Fruit fly (Drosophila melanogaster) whole organism, wandering third instar larva: Measurements from ENCODE around the gene CG44088.

ENCODE experiments used
- Abd-B ChIP-seq: fragments of >200 bp; optimal IDR thresholded peaks from 2 replicates; lab custom pipeline; 2017; ENCODE audit warnings: missing biosample characterization, missing genetic modification characterization
- CG32264 ChIP-seq: fragments of 200-800 bp; sonication (Bioruptor generic); optimal IDR thresholded peaks from 2 replicates; lab custom pipeline; 2016; ENCODE audit warnings: missing biosample characterization, missing genetic modification characterization
- CG9705 ChIP-seq: fragments of 200-800 bp; sonication (Bioruptor generic); optimal IDR thresholded peaks from 2 replicates; lab custom pipeline; 2018; ENCODE audit warnings: missing biosample characterization, mild to moderate bottlenecking, missing genetic modification characterization
- CrebA ChIP-seq: fragments of 200-800 bp; sonication (Bioruptor generic); optimal IDR thresholded peaks from 2 replicates; lab custom pipeline; 2016; ENCODE audit warnings: missing biosample characterization, mild to moderate bottlenecking, missing genetic modification characterization, borderline replicate concordance
- Dfd ChIP-seq: fragments of >200 bp; optimal IDR thresholded peaks from 2 replicates; lab custom pipeline; 2017; ENCODE audit warnings: missing biosample characterization, missing genetic modification characterization
- Dif ChIP-seq: fragments of 200-275, 200-300 bp; sonication (Bioruptor generic); optimal IDR thresholded peaks from 2 replicates; lab custom pipeline; 2018; ENCODE audit warnings: missing biosample characterization, missing genetic modification characterization; ENCODE audit not compliant: partially characterized antibody
- HLH106 ChIP-seq: fragments of 200-800 bp; optimal IDR thresholded peaks from 3 replicates; lab custom pipeline; 2019; ENCODE audit warnings: missing biosample characterization, mild to moderate bottlenecking, missing genetic modification characterization, moderate library complexity
- Hr83 ChIP-seq: fragments of 200-300 bp; sonication (Bioruptor generic); optimal IDR thresholded peaks from 2 replicates; lab custom pipeline; 2016; ENCODE audit warnings: missing biosample characterization, mild to moderate bottlenecking, missing genetic modification characterization, moderate library complexity; ENCODE audit not compliant: poor library complexity, severe bottlenecking
- Jra ChIP-seq: sonication (Bioruptor generic); optimal IDR thresholded peaks from 2 replicates; lab custom pipeline; 2016; ENCODE audit warnings: missing biosample characterization, missing genetic modification characterization
- Mio ChIP-seq: sonication (Bioruptor generic); optimal IDR thresholded peaks from 2 replicates; lab custom pipeline; 2016; ENCODE audit warnings: missing biosample characterization, missing genetic modification characterization
- N ChIP-seq: fragments of >200 bp; optimal IDR thresholded peaks from 2 replicates; lab custom pipeline; 2018; ENCODE audit warnings: missing biosample characterization, missing external identifiers, missing genetic modification characterization
- OdsH ChIP-seq: fragments of 200-800 bp; sonication (Bioruptor generic); optimal IDR thresholded peaks from 2 replicates; lab custom pipeline; 2016; ENCODE audit warnings: missing biosample characterization, mild to moderate bottlenecking, missing genetic modification characterization
- Rel ChIP-seq, 2 experiments: fragments of 200-800 bp; sonication (Bioruptor generic) in 1 of 2; optimal IDR thresholded peaks; 2 replicates in 1 of 2; 3 replicates in 1 of 2; lab custom pipeline; 2016 to 2019; ENCODE audit warnings: mild to moderate bottlenecking in 2 of 2, missing biosample characterization in 2 of 2, missing genetic modification characterization in 2 of 2, moderate library complexity in 1 of 2
- Sp1 ChIP-seq: fragments of 200-800 bp; sonication (Bioruptor generic); optimal IDR thresholded peaks from 3 replicates; lab custom pipeline; 2019; ENCODE audit warnings: missing biosample characterization, mild to moderate bottlenecking, missing genetic modification characterization, moderate library complexity
- Vsx2 ChIP-seq: fragments of 200-300, 225-300 bp; sonication (Bioruptor generic); optimal IDR thresholded peaks from 2 replicates; lab custom pipeline; 2018; ENCODE audit warnings: missing biosample characterization, missing genetic modification characterization; ENCODE audit not compliant: partially characterized antibody
- brk ChIP-seq: fragments of 200-800 bp; sonication (Bioruptor generic); optimal IDR thresholded peaks from 2 replicates; lab custom pipeline; 2016; ENCODE audit warnings: missing biosample characterization, mild to moderate bottlenecking, missing genetic modification characterization
- dl ChIP-seq, 2 experiments: fragments of 175-275, 200-275 bp in 1 of 2; fragments of 200-275 bp in 1 of 2; sonication (Bioruptor generic); optimal IDR thresholded peaks; lab custom pipeline; 2018; ENCODE audit warnings: mild to moderate bottlenecking in 2 of 2, missing biosample characterization in 2 of 2, missing genetic modification characterization in 2 of 2, moderate library complexity in 2 of 2; ENCODE audit not compliant: partially characterized antibody in 2 of 2, insufficient read depth in 1 of 2
- dmrt93B ChIP-seq: fragments of 200-800 bp; sonication (Bioruptor generic); optimal IDR thresholded peaks from 2 replicates; lab custom pipeline; 2018; ENCODE audit warnings: missing biosample characterization, mild to moderate bottlenecking, missing genetic modification characterization
- dsf ChIP-seq: sonication (Bioruptor generic); optimal IDR thresholded peaks from 2 replicates; lab custom pipeline; 2016; ENCODE audit warnings: missing biosample characterization, missing genetic modification characterization, borderline replicate concordance
- ey ChIP-seq: fragments of 200-800 bp; sonication (Bioruptor generic); optimal IDR thresholded peaks from 2 replicates; lab custom pipeline; 2016; ENCODE audit warnings: missing biosample characterization, missing genetic modification characterization
- foxo ChIP-seq, 2 experiments: fragments of 200-800 bp; sonication (Bioruptor generic); optimal IDR thresholded peaks; 2 replicates in 1 of 2; 3 replicates in 1 of 2; lab custom pipeline; 2016 to 2017; ENCODE audit warnings: missing biosample characterization in 2 of 2, missing genetic modification characterization in 2 of 2
- fru ChIP-seq: fragments of 200-800 bp; sonication (Bioruptor generic); optimal IDR thresholded peaks from 3 replicates; lab custom pipeline; 2016; ENCODE audit warnings: missing biosample characterization, mild to moderate bottlenecking, missing genetic modification characterization
- h ChIP-seq: fragments of 200-800 bp; sonication (Bioruptor generic); optimal IDR thresholded peaks from 3 replicates; lab custom pipeline; 2016; ENCODE audit warnings: missing biosample characterization, mild to moderate bottlenecking, missing genetic modification characterization
- jim ChIP-seq: fragments of 175-275, 200-325 bp; sonication (Bioruptor generic); optimal IDR thresholded peaks from 2 replicates; lab custom pipeline; 2016; ENCODE audit warnings: missing biosample characterization, mild to moderate bottlenecking, missing genetic modification characterization
- lola ChIP-seq: fragments of >200 bp; optimal IDR thresholded peaks from 2 replicates; lab custom pipeline; 2017; ENCODE audit warnings: missing biosample characterization, missing genetic modification characterization
- psq ChIP-seq: fragments of 200-800 bp; sonication (Bioruptor generic); optimal IDR thresholded peaks from 3 replicates; lab custom pipeline; 2017; ENCODE audit warnings: missing biosample characterization, mild to moderate bottlenecking, missing genetic modification characterization, moderate library complexity
- rgr ChIP-seq: fragments of 200-800 bp; sonication (Bioruptor generic); optimal IDR thresholded peaks from 3 replicates; lab custom pipeline; 2016; ENCODE audit warnings: missing biosample characterization, mild to moderate bottlenecking, missing genetic modification characterization
- sage ChIP-seq: fragments of 200-800 bp; sonication (Bioruptor generic); optimal IDR thresholded peaks from 2 replicates; lab custom pipeline; 2016; ENCODE audit warnings: missing biosample characterization, mild to moderate bottlenecking, missing genetic modification characterization
- sv ChIP-seq: fragments of 200-800 bp; sonication (Bioruptor generic); optimal IDR thresholded peaks from 3 replicates; lab custom pipeline; 2016; ENCODE audit warnings: missing biosample characterization, missing genetic modification characterization
- tai ChIP-seq: sonication (Bioruptor generic); optimal IDR thresholded peaks from 2 replicates; lab custom pipeline; 2016; ENCODE audit warnings: missing biosample characterization, missing genetic modification characterization
- usp ChIP-seq: fragments of >200 bp; optimal IDR thresholded peaks from 2 replicates; lab custom pipeline; 2017; ENCODE audit warnings: missing biosample characterization, missing genetic modification characterization
- woc ChIP-seq: sonication (Bioruptor generic); optimal IDR thresholded peaks from 2 replicates; lab custom pipeline; 2016; ENCODE audit warnings: missing biosample characterization, mild to moderate bottlenecking, missing genetic modification characterization

CG44088 gene

dm6 chr3R:4747292-4747691 lies 27.6 kb downstream of the CG44088 start:
- TF ChIP-seq ey (GFP tag; lab: Kevin White, UChicago): no peak
- TF ChIP-seq Sp1 (GFP tag; lab: Kevin White, UChicago): no peak
- TF ChIP-seq HLH106 (tag; lab: Kevin White, UChicago): no peak
- TF ChIP-seq, all 38 proteins: peak for 0

- TF ChIP-seq lola (GFP tag; lab: Kevin White, UChicago): no peak
- no peak for TF ChIP-seq foxo (GFP tag; optimal IDR thresholded peaks at IDR 0.05; lab: Kevin White, UChicago)
- no peak for TF ChIP-seq CrebA
- no peak for TF ChIP-seq Hr83 (GFP tag; lab: Kevin White, UChicago)
- TF ChIP-seq Mio (GFP tag; lab: Kevin White, UChicago): no peak
- TF ChIP-seq brk (GFP tag; lab: Kevin White, UChicago): no peak
- TF ChIP-seq fru: no peak
- no peak for TF ChIP-seq Dfd (GFP tag; lab: Kevin White, UChicago)
- no peak for TF ChIP-seq HLH106 (tag; lab: Kevin White, UChicago)
- no peak for TF ChIP-seq CG9705
- no peak for TF ChIP-seq h (GFP tag; lab: Kevin White, UChicago)
- no peak for TF ChIP-seq CG32264 (GFP tag; lab: Kevin White, UChicago)
These were observed 28.6 kb downstream of the CG44088 start for dm6 chr3R:4746189-4746771.

DNA sequence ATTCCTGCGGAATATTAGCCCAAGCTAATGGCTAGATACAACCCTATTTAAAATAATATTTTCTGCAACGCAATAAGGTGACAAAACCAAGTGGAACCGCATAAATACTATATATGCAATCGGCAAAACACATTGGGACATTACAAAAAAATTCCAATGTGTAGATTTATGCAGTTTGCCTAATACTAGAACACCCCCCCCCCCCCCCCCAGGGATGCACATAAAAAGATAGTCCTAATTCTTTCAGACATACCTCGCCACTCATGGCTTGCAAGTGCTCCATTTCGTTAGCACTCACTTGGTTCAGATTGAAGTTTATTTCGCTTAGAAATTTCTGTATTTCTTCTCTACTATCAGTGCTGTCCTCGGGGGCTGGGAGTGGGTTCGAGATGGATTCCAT lies 29.3 kb downstream of the CG44088 start:
- no peak for TF ChIP-seq h (GFP tag; lab: Kevin White, UChicago)
- TF ChIP-seq usp (GFP tag; lab: Kevin White, UChicago): no peak
- TF ChIP-seq Dfd (GFP tag; lab: Kevin White, UChicago): peak; percentile 80

- peak; percentile 36 to 44 for TF ChIP-seq dl (GFP tag; optimal IDR thresholded peaks at IDR 0.05; lab: Kevin White, UChicago; ENCODE audit: insufficient read depth in 1 of 2, partially characterized antibody in 2 of 2)
- peak; percentile 13 for TF ChIP-seq Sp1 (GFP tag; lab: Kevin White, UChicago)
- TF ChIP-seq psq (GFP tag; lab: Kevin White, UChicago): no peak
- TF ChIP-seq sage (GFP tag; lab: Kevin White, UChicago): peak; percentile 54
- peak; percentile 60 for TF ChIP-seq Dif (GFP tag; lab: Kevin White, UChicago)
These were observed 34.0 kb downstream of the CG44088 start for dm6 chr3R:4740592-4741500.

DNA sequence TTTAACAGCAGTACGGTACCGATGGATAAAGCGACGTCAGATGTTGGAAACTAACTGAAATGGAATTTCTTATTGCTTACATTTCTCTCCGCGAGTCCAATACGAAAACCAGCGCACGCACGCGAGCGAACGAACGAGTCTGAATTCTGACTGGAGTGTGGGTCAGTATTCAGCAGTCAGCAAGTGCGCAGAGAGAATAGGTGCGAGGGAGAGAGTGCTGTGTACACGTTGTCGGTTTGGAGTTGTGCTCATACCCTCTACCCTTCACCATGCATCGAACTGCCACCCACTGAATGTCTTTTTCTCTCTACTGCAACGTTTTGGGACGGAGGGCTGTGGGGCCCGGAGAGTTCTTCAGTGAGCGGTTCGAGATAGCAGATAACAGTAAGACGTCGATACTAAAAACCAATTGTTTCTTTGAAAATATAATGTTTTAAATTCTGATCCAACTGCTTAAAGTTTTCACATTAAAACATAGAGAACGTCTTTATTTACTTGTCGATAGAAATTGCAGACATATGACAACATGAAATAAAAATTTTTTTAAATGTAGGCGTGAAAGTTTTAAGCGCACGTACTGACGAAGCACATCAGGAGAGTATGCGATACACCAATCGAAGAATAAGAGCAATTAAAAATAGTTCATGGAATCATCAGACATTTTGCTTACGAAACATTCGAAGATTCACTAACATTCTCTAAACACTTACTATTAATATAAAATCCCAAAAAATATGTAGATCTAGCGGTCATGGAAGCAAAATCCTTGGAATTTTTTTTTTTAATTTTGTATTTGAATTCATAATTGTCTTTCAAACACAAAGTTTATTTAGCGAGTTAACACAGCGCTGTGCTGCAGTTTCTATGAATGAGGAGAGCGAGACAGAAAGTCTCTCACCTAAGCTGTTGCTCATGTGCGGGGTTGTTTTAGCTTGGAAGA lies 35.1 kb downstream of the CG44088 start:
- peak; percentile 38 for TF ChIP-seq Jra
- peak; percentile 73 for TF ChIP-seq tai (GFP tag; lab: Kevin White, UChicago)
- peak; percentile 84 for TF ChIP-seq Vsx2 (GFP tag; lab: Kevin White, UChicago)
- TF ChIP-seq Abd-B: no peak
- TF ChIP-seq dmrt93B (GFP tag; lab: Kevin White, UChicago): peak; percentile 70
- TF ChIP-seq dsf: no peak
- no peak for TF ChIP-seq lola (GFP tag; lab: Kevin White, UChicago)
- TF ChIP-seq woc (GFP tag; lab: Kevin White, UChicago): peak; percentile 87
- TF ChIP-seq Dfd (GFP tag; lab: Kevin White, UChicago): no peak
- peak; percentile 82 for TF ChIP-seq fru
- TF ChIP-seq psq (GFP tag; lab: Kevin White, UChicago): peak; percentile 77
- peak; percentile 1 for TF ChIP-seq sage (GFP tag; lab: Kevin White, UChicago)
- peak; percentile 72 for TF ChIP-seq rgr
- TF ChIP-seq CG32264 (GFP tag; lab: Kevin White, UChicago): no peak
- TF ChIP-seq Sp1 (GFP tag; lab: Kevin White, UChicago): peak; percentile 66
- TF ChIP-seq CrebA: peak; percentile 93
- TF ChIP-seq CG9705: peak; percentile 51
- no peak for TF ChIP-seq usp (GFP tag; lab: Kevin White, UChicago)
- TF ChIP-seq N: no peak
- peak; percentile 78 for TF ChIP-seq h (GFP tag; lab: Kevin White, UChicago)
- peak in 1 of 2 experiments; percentile 84 for TF ChIP-seq foxo (GFP tag; optimal IDR thresholded peaks at IDR 0.05; lab: Kevin White, UChicago)
- peak; percentile 84 for TF ChIP-seq ey (GFP tag; lab: Kevin White, UChicago)
- TF ChIP-seq Dif (GFP tag; lab: Kevin White, UChicago): peak; percentile 94
- peak; percentile 94 for TF ChIP-seq Hr83 (GFP tag; lab: Kevin White, UChicago)
- peak; percentile 88 for TF ChIP-seq sv (GFP tag; lab: Kevin White, UChicago)
- peak; percentile 71 for TF ChIP-seq HLH106 (tag; lab: Kevin White, UChicago)
- TF ChIP-seq OdsH (GFP tag; lab: Kevin White, UChicago): peak; percentile 72
- no peak for TF ChIP-seq Rel (GFP tag; optimal IDR thresholded peaks at IDR 0.05; lab: Kevin White, UChicago)
- TF ChIP-seq Rel (tag; optimal IDR thresholded peaks at IDR 0.05; lab: Kevin White, UChicago): peak; percentile 16
- peak; percentile 85 for TF ChIP-seq jim
